Worm (Caenorhabditis elegans) whole organism, late embryonic: ENCODE results near the gene gmap-3.

Source experiments
- C38D4.7 ChIP-seq: fragments of 200-800 bp; sonication (Bioruptor generic); optimal IDR thresholded peaks from 2 replicates; lab custom pipeline; 2018; ENCODE audit warnings: mild to moderate bottlenecking, missing genetic modification characterization, moderate library complexity, missing compliant biosample characterization
- F13H6.1 ChIP-seq: sonication (generic microtip); optimal IDR thresholded peaks from 2 replicates; lab custom pipeline; 2016; ENCODE audit warnings: missing genetic modification characterization, missing compliant biosample characterization
- K02D7.2 ChIP-seq: sonication (generic microtip); optimal IDR thresholded peaks from 2 replicates; lab custom pipeline; 2017; ENCODE audit warnings: mild to moderate bottlenecking, missing genetic modification characterization, missing compliant biosample characterization
- K09A11.1 ChIP-seq: sonication (generic microtip); optimal IDR thresholded peaks from 2 replicates; lab custom pipeline; 2017; ENCODE audit warnings: antibody characterized with exemption, mild to moderate bottlenecking, missing genetic modification characterization, missing compliant biosample characterization; ENCODE audit not compliant: insufficient read depth
- ceh-14 ChIP-seq: sonication (generic microtip); optimal IDR thresholded peaks from 2 replicates; lab custom pipeline; 2016; ENCODE audit warnings: missing genotype, missing genetic modification characterization, missing compliant biosample characterization
- ceh-18 ChIP-seq: sonication (generic microtip); optimal IDR thresholded peaks from 2 replicates; lab custom pipeline; 2016; ENCODE audit warnings: missing genetic modification characterization, missing compliant biosample characterization
- ceh-19 ChIP-seq: fragments of 200-800 bp; sonication (Bioruptor generic); optimal IDR thresholded peaks from 2 replicates; lab custom pipeline; 2018; ENCODE audit warnings: mild to moderate bottlenecking, missing genetic modification characterization, missing compliant biosample characterization
- ceh-24 ChIP-seq: sonication (generic microtip); optimal IDR thresholded peaks from 2 replicates; lab custom pipeline; 2016; ENCODE audit warnings: mild to moderate bottlenecking, missing genetic modification characterization, missing compliant biosample characterization
- ceh-6 ChIP-seq: fragments of 200-800 bp; sonication (Bioruptor generic); optimal IDR thresholded peaks from 2 replicates; lab custom pipeline; 2018; ENCODE audit warnings: mild to moderate bottlenecking, missing genetic modification characterization, missing compliant biosample characterization
- ceh-9 ChIP-seq: sonication (generic microtip); optimal IDR thresholded peaks from 2 replicates; lab custom pipeline; 2016; ENCODE audit warnings: mild to moderate bottlenecking, missing genetic modification characterization, inconsistent platforms, missing compliant biosample characterization
- dmd-4 ChIP-seq: sonication (generic microtip); optimal IDR thresholded peaks from 2 replicates; lab custom pipeline; 2016; ENCODE audit warnings: borderline replicate concordance, missing genetic modification characterization, missing compliant biosample characterization
- elt-4 ChIP-seq: sonication (generic microtip); optimal IDR thresholded peaks from 2 replicates; lab custom pipeline; 2016; ENCODE audit warnings: missing genetic modification characterization, missing compliant biosample characterization
- eyg-1 ChIP-seq: sonication (generic microtip); optimal IDR thresholded peaks from 2 replicates; lab custom pipeline; 2016; ENCODE audit warnings: missing genotype, missing genetic modification characterization, missing compliant biosample characterization
- fkh-6 ChIP-seq: sonication (generic microtip); optimal IDR thresholded peaks from 2 replicates; lab custom pipeline; 2016; ENCODE audit warnings: missing genetic modification characterization, missing compliant biosample characterization
- hlh-13 ChIP-seq: fragments of 200-800 bp; sonication (Bioruptor generic); optimal IDR thresholded peaks from 2 replicates; lab custom pipeline; 2018; ENCODE audit warnings: mild to moderate bottlenecking, missing genetic modification characterization, missing compliant biosample characterization
- hlh-15 ChIP-seq: sonication (generic microtip); optimal IDR thresholded peaks from 2 replicates; lab custom pipeline; 2016; ENCODE audit warnings: missing genetic modification characterization, missing compliant biosample characterization
- hlh-30 ChIP-seq: sonication (generic microtip); optimal IDR thresholded peaks from 2 replicates; lab custom pipeline; 2017; ENCODE audit warnings: antibody characterized with exemption, missing genetic modification characterization, missing compliant biosample characterization; ENCODE audit not compliant: insufficient read depth
- hlh-8 ChIP-seq: sonication (generic microtip); optimal IDR thresholded peaks from 2 replicates; lab custom pipeline; 2016; ENCODE audit warnings: missing genotype, missing genetic modification characterization, missing compliant biosample characterization
- lim-6 ChIP-seq: sonication (generic microtip); optimal IDR thresholded peaks from 2 replicates; lab custom pipeline; 2016; ENCODE audit warnings: missing genetic modification characterization, missing compliant biosample characterization
- madf-2 ChIP-seq: sonication (generic microtip); optimal IDR thresholded peaks from 2 replicates; lab custom pipeline; 2017; ENCODE audit warnings: missing genetic modification characterization, missing compliant biosample characterization
- nhr-11 ChIP-seq: fragments of 150-350 bp; optimal IDR thresholded peaks from 2 replicates; lab custom pipeline; 2014; ENCODE audit warnings: missing biosample characterization, missing genetic modification characterization
- nhr-232 ChIP-seq: sonication (generic microtip); optimal IDR thresholded peaks from 2 replicates; lab custom pipeline; 2016; ENCODE audit warnings: missing genetic modification characterization, missing compliant biosample characterization
- npax-4 ChIP-seq: sonication (generic microtip); optimal IDR thresholded peaks from 2 replicates; lab custom pipeline; 2016; ENCODE audit warnings: missing genetic modification characterization, missing compliant biosample characterization
- pag-3 ChIP-seq: sonication (generic microtip); optimal IDR thresholded peaks from 2 replicates; lab custom pipeline; 2016; ENCODE audit warnings: missing compliant biosample characterization, missing genetic modification characterization, borderline replicate concordance
- pqm-1 ChIP-seq: sonication (generic microtip); optimal IDR thresholded peaks from 2 replicates; lab custom pipeline; 2016; ENCODE audit warnings: missing genetic modification characterization, missing compliant biosample characterization
- pros-1 ChIP-seq: fragments of 150-350 bp; optimal IDR thresholded peaks from 2 replicates; lab custom pipeline; 2014; ENCODE audit warnings: missing biosample characterization, missing genetic modification reagents, missing genetic modification characterization
- sdc-2 ChIP-seq: sonication (generic microtip); optimal IDR thresholded peaks from 2 replicates; lab custom pipeline; 2016; ENCODE audit warnings: missing genotype, missing genetic modification characterization, missing compliant biosample characterization
- sox-2 ChIP-seq: fragments of 200-800 bp; sonication (Bioruptor generic); IDR thresholded peaks from 2 replicates; pipeline ENCODE4 v1.3.6; 2022; ENCODE audit warnings: missing genetic modification reagents, missing genetic modification characterization, missing compliant biosample characterization
- sox-4 ChIP-seq: sonication (generic microtip); optimal IDR thresholded peaks from 2 replicates; lab custom pipeline; 2017; ENCODE audit warnings: mild to moderate bottlenecking, missing genetic modification characterization, inconsistent platforms, missing compliant biosample characterization
- tbx-2 ChIP-seq: sonication (generic microtip); optimal IDR thresholded peaks from 2 replicates; lab custom pipeline; 2016; ENCODE audit warnings: missing genetic modification characterization, missing compliant biosample characterization
- unc-3 ChIP-seq, 2 experiments: fragments of 200-800 bp in 1 of 2; sonication (Bioruptor generic) in 1 of 2; sonication (generic microtip) in 1 of 2; conservative IDR thresholded peaks in 1 of 2; optimal IDR thresholded peaks in 1 of 2; 2 replicates each; pipeline versions ENCODE4 v1.3.6 to Lab custom; 2016 to 2022; ENCODE audit warnings: missing compliant biosample characterization in 2 of 2, missing genetic modification characterization in 2 of 2, missing genetic modification reagents in 1 of 2
- unc-42 ChIP-seq: sonication (generic microtip); optimal IDR thresholded peaks from 2 replicates; lab custom pipeline; 2016; ENCODE audit warnings: missing genotype, missing genetic modification characterization, missing compliant biosample characterization
- unc-55 ChIP-seq: sonication (generic microtip); optimal IDR thresholded peaks from 2 replicates; lab custom pipeline; 2017; ENCODE audit warnings: missing biosample characterization, missing genetic modification reagents, missing genetic modification characterization
- zip-5 ChIP-seq: sonication (generic microtip); optimal IDR thresholded peaks from 2 replicates; lab custom pipeline; 2016; ENCODE audit warnings: missing genetic modification characterization, missing compliant biosample characterization

Gene gmap-3

DNA sequence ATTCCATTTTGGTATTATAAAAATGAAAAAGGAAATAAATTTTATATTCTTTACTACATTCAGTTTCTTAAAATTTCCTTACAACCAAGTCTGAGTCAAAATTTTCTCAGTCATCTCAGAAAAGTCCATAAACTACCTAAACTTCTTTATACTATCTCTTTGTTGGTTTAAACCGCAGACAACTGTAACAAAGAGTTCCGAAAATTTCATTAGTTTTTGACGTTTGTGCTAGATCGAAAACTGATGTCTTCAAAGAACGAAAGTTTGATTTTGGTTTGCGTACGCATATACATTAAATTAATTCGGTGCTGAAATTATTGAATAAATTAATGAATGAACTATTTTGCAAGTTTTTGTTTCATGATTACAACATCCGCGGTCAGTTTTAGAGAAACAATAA lies 18.1 kb upstream of the gmap-3 start:
- no peak for TF ChIP-seq hlh-8 (tag; lab: Kevin White, UChicago)
- no peak for TF ChIP-seq F13H6.1 (tag; lab: Kevin White, UChicago)
- TF ChIP-seq dmd-4 (tag; lab: Kevin White, UChicago): no peak
- TF ChIP-seq fkh-6 (tag; lab: Kevin White, UChicago): no peak
- TF ChIP-seq hlh-15 (tag; lab: Kevin White, UChicago): no peak
- TF ChIP-seq sdc-2 (tag; lab: Kevin White, UChicago): no peak
- no peak for TF ChIP-seq nhr-11
- TF ChIP-seq ceh-24 (tag; lab: Kevin White, UChicago): no peak
- no peak for TF ChIP-seq pag-3 (tag; lab: Kevin White, UChicago)
- no peak for TF ChIP-seq madf-2 (tag; lab: Kevin White, UChicago)
- TF ChIP-seq unc-55 (GFP tag; lab: Kevin White, UChicago): no peak
- TF ChIP-seq hlh-13 (GFP tag; lab: Kevin White, UChicago): no peak
- no peak for TF ChIP-seq eyg-1 (tag; lab: Kevin White, UChicago)
- TF ChIP-seq zip-5: no peak
- TF ChIP-seq sox-2 (GFP tag; lab: Robert Waterston, UW): no peak
- no peak for TF ChIP-seq pros-1 (tag; lab: Kevin White, UChicago)
- TF ChIP-seq npax-4 (tag; lab: Kevin White, UChicago): no peak
- TF ChIP-seq K02D7.2: no peak
- no peak for TF ChIP-seq C38D4.7 (GFP tag; lab: Kevin White, UChicago)
- no peak for TF ChIP-seq ceh-9 (tag; lab: Kevin White, UChicago)
- TF ChIP-seq, all 69 proteins: peak for 0

DNA sequence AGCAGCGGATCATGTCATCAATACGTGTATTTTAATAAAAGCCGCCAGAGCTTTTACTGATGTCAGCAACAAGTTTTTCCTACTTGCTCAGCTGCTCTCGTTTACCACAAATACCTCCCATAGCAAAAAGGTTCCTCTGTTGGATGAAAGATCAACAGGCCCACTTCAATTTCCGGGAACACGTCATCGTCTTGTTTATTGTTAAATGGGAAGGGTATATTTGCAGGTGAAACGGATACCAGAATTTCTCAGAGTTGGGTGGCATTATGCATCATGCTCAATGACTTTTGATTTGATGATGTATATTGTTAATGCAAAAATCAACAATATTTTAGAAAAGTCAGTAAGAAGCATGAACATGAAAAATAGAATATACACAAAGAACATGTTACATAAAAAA lies 10.4 kb upstream of the gmap-3 start:
- TF ChIP-seq pros-1 (tag; lab: Kevin White, UChicago) (no peak), lim-6 (tag; lab: Kevin White, UChicago) (no peak), K09A11.1 (tag; lab: Kevin White, UChicago) (no peak), K02D7.2 (no peak), hlh-30 (tag; lab: Kevin White, UChicago) (no peak), pqm-1 (tag; lab: Kevin White, UChicago) (no peak), ceh-9 (tag; lab: Kevin White, UChicago) (no peak), ceh-19 (GFP tag; lab: Kevin White, UChicago) (no peak), madf-2 (tag; lab: Kevin White, UChicago) (no peak)

DNA sequence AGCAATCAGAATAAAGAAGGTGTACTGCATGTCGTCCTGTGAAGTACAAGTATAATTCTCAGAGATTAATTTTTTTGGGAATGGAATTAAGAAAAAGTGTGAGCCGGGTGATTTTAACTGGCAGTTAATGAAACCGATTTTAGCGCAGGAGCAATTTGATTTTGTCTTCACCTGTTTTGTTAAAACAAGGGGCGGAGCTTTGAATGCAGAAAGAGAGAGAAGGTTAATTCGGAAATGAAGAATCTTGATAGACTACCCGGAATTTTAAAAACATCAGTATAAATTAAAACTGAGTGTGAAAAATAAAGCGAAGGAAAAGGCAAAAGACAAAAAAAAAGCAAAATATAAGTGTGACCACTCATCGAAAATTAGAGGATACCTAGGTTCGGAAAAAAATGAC lies 5.8 kb upstream of the gmap-3 start, which contains the start of gene C05E7.3:
Gene C05E7.3, minus strand, starts transcription at position 101 of the 400 bp plus-strand sequence.
- TF ChIP-seq tbx-2 (no peak), dmd-4 (tag; lab: Kevin White, UChicago) (no peak), elt-4 (tag; lab: Kevin White, UChicago) (no peak), pqm-1 (tag; lab: Kevin White, UChicago) (no peak)

DNA sequence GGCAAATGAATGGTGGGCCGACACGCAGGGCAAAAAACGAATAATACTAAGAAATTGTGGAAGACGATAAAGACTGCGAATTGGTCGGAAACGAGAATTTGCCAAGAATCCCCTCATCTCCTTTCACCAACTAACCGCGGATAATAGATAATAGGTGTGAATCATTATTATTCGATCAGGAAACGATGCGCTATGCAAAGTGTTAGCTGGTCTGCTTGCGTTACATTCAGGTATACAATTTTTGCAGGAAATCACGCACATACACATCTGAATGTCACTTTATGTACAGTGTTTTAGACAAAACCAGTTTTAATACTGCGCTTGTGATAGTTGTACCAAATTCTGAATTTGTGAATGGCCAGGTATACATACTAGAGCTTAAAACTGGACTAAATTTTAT lies 3.9 kb upstream of the gmap-3 start:
- TF ChIP-seq sox-4 (no peak), unc-3 (GFP tag; conservative IDR thresholded peaks at IDR 0.05; lab: Robert Waterston, UW) (no peak), unc-3 (tag; optimal IDR thresholded peaks at IDR 0.05; lab: Kevin White, UChicago) (no peak), C38D4.7 (GFP tag; lab: Kevin White, UChicago) (no peak), ceh-14 (tag; lab: Kevin White, UChicago) (no peak), hlh-13 (GFP tag; lab: Kevin White, UChicago) (no peak), K09A11.1 (tag; lab: Kevin White, UChicago) (no peak), sox-2 (GFP tag; lab: Robert Waterston, UW) (no peak), ceh-18 (tag; lab: Kevin White, UChicago) (no peak), F13H6.1 (tag; lab: Kevin White, UChicago) (no peak), lim-6 (tag; lab: Kevin White, UChicago) (no peak), unc-42 (tag; lab: Kevin White, UChicago) (no peak), zip-5 (no peak)

- TF ChIP-seq ceh-6 (GFP tag; lab: Kevin White, UChicago) (no peak), hlh-8 (tag; lab: Kevin White, UChicago) (no peak), ceh-19 (GFP tag; lab: Kevin White, UChicago) (no peak), lim-6 (tag; lab: Kevin White, UChicago) (no peak), nhr-232 (tag; lab: Kevin White, UChicago) (no peak)
Observed at ce11 chrX:12943166-12943565, 2.4 kb upstream of the gmap-3 start, which contains the start of gene gmap-2. Gene gmap-2, minus strand, starts transcription at chrX:12943266.
